Worm (Caenorhabditis elegans): ENCODE data around the gene gcc-2.

Gene gcc-2

ce11 chrIII:9748694-9749093 lies 13.2 kb downstream of the gcc-2 start, which contains the start of gene T05G5.4 (continued):
- TF ChIP-seq arid-1 (GFP tag; conservative IDR thresholded peaks at IDR 0.05): 0 out of 2 replicates have a peak, but pooled peaks have one; percentile 11
- no peak for TF ChIP-seq php-3 (GFP tag; IDR thresholded peaks at IDR 0.05)

DNA sequence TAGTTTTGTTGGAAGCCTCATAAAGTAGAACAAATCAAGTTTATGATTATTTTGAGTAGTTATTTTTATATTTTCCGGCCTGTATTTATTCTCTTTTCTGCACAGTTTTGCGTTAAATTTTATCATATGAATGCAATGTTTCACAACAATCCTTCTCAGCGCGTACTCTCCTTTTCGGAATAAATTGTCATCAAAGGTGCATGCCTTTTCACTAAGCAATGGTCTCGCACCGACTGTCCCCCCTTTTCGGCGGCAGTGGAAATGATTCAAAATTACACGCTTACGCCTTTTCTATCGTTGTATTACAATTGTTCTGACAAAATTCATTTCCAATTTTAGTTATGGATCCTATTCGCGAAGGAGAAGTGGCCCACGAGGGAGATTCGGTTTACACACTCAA lies 14.8 kb downstream of the gcc-2 start, which contains the start of the genes iff-1 and cdk-1:
Gene iff-1, minus strand, starts transcription at position 61 of the 400 bp plus-strand sequence.
Gene cdk-1, plus strand, starts transcription at position 340 of the 400 bp plus-strand sequence.
- no peak for TF ChIP-seq saeg-2 (GFP tag; IDR thresholded peaks at IDR 0.05)
- TF ChIP-seq arid-1 (GFP tag; conservative IDR thresholded peaks at IDR 0.05): no peak
- no peak for TF ChIP-seq nhr-237 (tag; optimal IDR thresholded peaks at IDR 0.05)
- no peak for TF ChIP-seq lin-1 (GFP tag; IDR thresholded peaks at IDR 0.05)
- TF ChIP-seq hmg-1.1 (GFP tag; IDR thresholded peaks at IDR 0.05): peak; percentile 45; the same call in 1 of the 2 replicates
- TF ChIP-seq T26A8.4 (GFP tag; IDR thresholded peaks at IDR 0.05): no peak
- TF ChIP-seq lin-13 (GFP tag; optimal IDR thresholded peaks at IDR 0.05): no peak
- peak; percentile 92 for TF ChIP-seq aha-1 (tag)
- TF ChIP-seq dmd-8 (GFP tag; IDR thresholded peaks at IDR 0.05): no peak
- TF ChIP-seq lsy-2 (tag; optimal IDR thresholded peaks at IDR 0.05): peak in 1 of 2 experiments; percentile 68
- peak; percentile 82 for TF ChIP-seq dpl-1 (GFP tag; optimal IDR thresholded peaks at IDR 0.05)
- TF ChIP-seq nhr-48 (tag; optimal IDR thresholded peaks at IDR 0.05): no peak
- TF ChIP-seq spr-3 (GFP tag; optimal IDR thresholded peaks at IDR 0.05): no peak
- TF ChIP-seq snpc-4 (tag; optimal IDR thresholded peaks at IDR 0.05): no peak
- 0 out of 2 replicates have a peak, but pooled peaks have one; percentile 19 for TF ChIP-seq snpc-1.2 (GFP tag; IDR thresholded peaks at IDR 0.05)
- no peak for TF ChIP-seq zag-1 (tag; optimal IDR thresholded peaks at IDR 0.05)
- TF ChIP-seq tag-97 (GFP tag; IDR thresholded peaks at IDR 0.05): no peak
- no peak for TF ChIP-seq nhr-11 (tag; optimal IDR thresholded peaks at IDR 0.05)
- no peak for TF ChIP-seq daf-12 (tag; optimal IDR thresholded peaks at IDR 0.05)
- TF ChIP-seq pha-4 (GFP tag; IDR thresholded peaks at IDR 0.05): no peak
- TF ChIP-seq pha-4 (tag; optimal IDR thresholded peaks at IDR 0.05): peak; percentile 12
- TF ChIP-seq fkh-10 (GFP tag; optimal IDR thresholded peaks at IDR 0.05): no peak
- TF ChIP-seq ZK546.5 (tag; optimal IDR thresholded peaks at IDR 0.05): no peak
- TF ChIP-seq ctbp-1 (GFP tag; IDR thresholded peaks at IDR 0.05): no peak
- TF ChIP-seq mxl-3 (GFP tag; optimal IDR thresholded peaks at IDR 0.05): no peak
- TF ChIP-seq zip-2 (tag; optimal IDR thresholded peaks at IDR 0.05): no peak
- TF ChIP-seq mes-2 (tag; optimal IDR thresholded peaks at IDR 0.05; ENCODE audit: poor library complexity, severe bottlenecking): peak; percentile 60
- TF ChIP-seq duxl-1 (tag; optimal IDR thresholded peaks at IDR 0.05; ENCODE audit: poor library complexity): no peak

DNA sequence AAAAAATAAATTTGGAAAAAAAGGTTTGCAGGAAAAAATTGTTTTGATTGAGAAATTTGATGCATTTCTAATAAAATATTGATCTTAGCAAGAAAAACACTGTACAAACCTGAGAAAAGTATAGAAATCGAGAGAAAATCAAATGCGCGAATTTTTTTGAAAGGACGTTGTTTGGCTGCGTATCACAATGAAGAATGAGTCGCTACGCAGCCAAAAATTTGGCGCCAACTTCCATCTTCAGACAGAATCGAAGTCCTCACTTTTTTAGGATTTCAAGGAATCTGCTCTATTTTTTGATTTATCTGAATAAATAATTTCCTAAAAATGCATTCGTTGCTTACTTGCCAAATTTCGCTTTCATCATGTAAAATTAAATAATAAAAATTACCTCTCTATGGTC lies 15.3 kb downstream of the gcc-2 start:
- TF ChIP-seq mep-1 (tag; optimal IDR thresholded peaks at IDR 0.05) (no peak), dmd-6 (GFP tag; IDR thresholded peaks at IDR 0.05) (no peak), hmg-1.1 (GFP tag; IDR thresholded peaks at IDR 0.05) (no peak), nhr-111 (GFP tag; optimal IDR thresholded peaks at IDR 0.05) (no peak), unc-130 (GFP tag; optimal IDR thresholded peaks at IDR 0.05) (peak; percentile 71), dmd-9 (GFP tag; IDR thresholded peaks at IDR 0.05) (no peak), Y48G9A.11 (GFP tag; IDR thresholded peaks at IDR 0.05) (0 out of 2 replicates have a peak, but pooled peaks have one; percentile 34), lin-38 (GFP tag; IDR thresholded peaks at IDR 0.05) (peak; percentile 62), F49E8.2 (tag; optimal IDR thresholded peaks at IDR 0.05; ENCODE audit: borderline replicate concordance) (peak; percentile 35)
